Worm (Caenorhabditis elegans) whole organism, midembryonic: Measurements from ENCODE around the gene R12B2.3.

Experiments used
- med-1 ChIP-seq: sonication (generic microtip); optimal IDR thresholded peaks from 2 replicates; lab custom pipeline; 2017; ENCODE audit warnings: missing genetic modification characterization, mild to moderate bottlenecking, missing compliant biosample characterization, antibody characterized with exemption, missing genetic modification reagents; ENCODE audit not compliant: insufficient read depth
- ref-1 ChIP-seq: fragments of 200-800 bp; sonication (Bioruptor generic); conservative IDR thresholded peaks from 2 replicates; pipeline ENCODE4 v1.3.6; 2022; ENCODE audit warnings: missing genetic modification reagents, missing genetic modification characterization, missing compliant biosample characterization
- ztf-23 ChIP-seq: fragments of 200-800 bp; sonication (Bioruptor generic); IDR thresholded peaks from 2 replicates; pipeline ENCODE4 v1.3.6; 2022; ENCODE audit warnings: missing genetic modification reagents, missing genetic modification characterization, missing compliant biosample characterization

DNA sequence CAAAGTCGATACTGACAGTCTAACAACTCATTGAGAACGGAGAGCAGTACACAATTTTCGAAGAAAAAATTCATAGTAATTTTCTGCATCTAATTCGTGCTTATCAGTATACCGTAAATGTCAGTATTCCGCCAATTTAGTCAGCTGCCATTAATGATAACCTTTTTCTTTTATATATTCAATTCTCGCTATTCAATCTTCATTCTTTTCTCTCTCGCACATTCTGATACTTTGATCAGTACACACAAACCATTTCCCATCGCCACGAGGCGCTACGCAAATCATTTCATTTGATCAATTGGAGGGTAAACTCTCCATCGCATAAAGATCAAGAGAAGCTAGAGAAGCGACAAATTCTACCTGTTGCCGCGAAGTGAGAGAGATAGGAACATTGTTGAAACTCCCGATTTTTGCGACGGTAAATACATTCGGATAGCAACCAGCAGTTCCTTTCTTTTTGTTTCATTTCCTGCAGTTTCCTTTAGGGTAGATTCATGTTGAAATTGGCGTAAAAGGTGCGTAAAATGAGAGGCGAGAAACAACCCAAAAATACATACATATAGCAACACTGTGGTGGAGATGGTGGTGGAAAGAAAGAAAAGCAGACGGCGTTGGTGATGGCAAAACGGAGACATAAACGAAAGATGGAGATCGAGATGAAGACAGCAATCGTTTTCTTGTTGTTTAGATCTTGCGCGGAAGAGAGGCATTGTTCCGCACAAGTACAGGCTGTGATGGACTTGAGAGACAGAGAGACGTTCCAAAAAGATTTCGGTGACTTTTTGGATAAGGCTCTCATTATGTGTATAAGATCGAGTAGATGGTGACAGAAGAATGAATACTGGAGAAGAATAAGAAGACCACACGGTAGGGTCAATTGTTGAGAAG lies 33.0 kb downstream of the R12B2.3 start:
- TF ChIP-seq ref-1 (no peak), med-1 (GFP tag; lab: Kevin White, UChicago) (no peak), ztf-23 (no peak)
